Worm (Caenorhabditis elegans): ENCODE results near the gene sam-4.

Gene sam-4

ce11 chrII:5661735-5662177 lies 12.7 kb upstream of the sam-4 start (continued):
- TF ChIP-seq ztf-11 (tag; optimal IDR thresholded peaks at IDR 0.05), result peak; percentile 51
- TF ChIP-seq nhr-77 (tag; optimal IDR thresholded peaks at IDR 0.05), result no peak
- TF ChIP-seq elt-1 (tag; optimal IDR thresholded peaks at IDR 0.05), result peak; percentile 11

ce11 chrII:5660736-5661734 lies 11.9 kb upstream of the sam-4 start, which contains the start of the genes ift-43 and mdt-26:
Gene ift-43, minus strand, starts transcription at chrII:5660786.
Gene mdt-26, plus strand, starts transcription at chrII:5661181.
- TF ChIP-seq ztf-4 (tag; optimal IDR thresholded peaks at IDR 0.05) (peak; percentile 56), sea-2 (GFP tag; optimal IDR thresholded peaks at IDR 0.05) (no peak), ceh-82 (tag; optimal IDR thresholded peaks at IDR 0.05) (no peak), jun-1 (tag; optimal IDR thresholded peaks at IDR 0.05) (peak; percentile 36), unc-39 (tag; optimal IDR thresholded peaks at IDR 0.05) (no peak), nfya-1 (tag; optimal IDR thresholded peaks at IDR 0.05; ENCODE audit: insufficient read depth) (peak; percentile 100), ztf-11 (tag; optimal IDR thresholded peaks at IDR 0.05) (no peak), egl-5 (tag; optimal IDR thresholded peaks at IDR 0.05) (peak; percentile 60), nhr-23 (tag; optimal IDR thresholded peaks at IDR 0.05) (peak; percentile 49), elt-2 (tag; optimal IDR thresholded peaks at IDR 0.05) (peak; percentile 65), lin-39 (tag; optimal IDR thresholded peaks at IDR 0.05) (peak; percentile 98), lin-15B (tag; optimal IDR thresholded peaks at IDR 0.05) (peak; percentile 80), fkh-10 (GFP tag; optimal IDR thresholded peaks at IDR 0.05) (peak; percentile 19), snpc-4 (tag; optimal IDR thresholded peaks at IDR 0.05) (peak; percentile 49), aly-2 (tag; optimal IDR thresholded peaks at IDR 0.05) (peak; percentile 76), ceh-28 (tag; optimal IDR thresholded peaks at IDR 0.05) (peak; percentile 83), pha-4 (tag; optimal IDR thresholded peaks at IDR 0.05) (peak; percentile 73), tbx-2 (tag; optimal IDR thresholded peaks at IDR 0.05) (peak; percentile 67), hmg-11 (tag; optimal IDR thresholded peaks at IDR 0.05) (peak; percentile 98), nhr-237 (tag; optimal IDR thresholded peaks at IDR 0.05) (no peak), pqm-1 (tag; optimal IDR thresholded peaks at IDR 0.05) (peak; percentile 2), lsy-12 (tag; optimal IDR thresholded peaks at IDR 0.05) (peak; percentile 74), mdl-1 (tag; optimal IDR thresholded peaks at IDR 0.05) (peak; percentile 46), nhr-43 (tag; optimal IDR thresholded peaks at IDR 0.05; ENCODE audit: poor library complexity, severe bottlenecking) (peak; percentile 78), nhr-25 (tag; optimal IDR thresholded peaks at IDR 0.05) (peak; percentile 80), ceh-16 (tag; optimal IDR thresholded peaks at IDR 0.05) (no peak), unc-62 (GFP tag; optimal IDR thresholded peaks at IDR 0.05) (peak; percentile 10), nhr-28 (tag; optimal IDR thresholded peaks at IDR 0.05) (no peak), ama-1 (optimal IDR thresholded peaks at IDR 0.05) (peak; percentile 100)

- TF ChIP-seq nhr-23 (tag; optimal IDR thresholded peaks at IDR 0.05), result no peak
- TF ChIP-seq fkh-10 (GFP tag; optimal IDR thresholded peaks at IDR 0.05), result no peak
- TF ChIP-seq fos-1 (tag; optimal IDR thresholded peaks at IDR 0.05), result no peak
- no peak for TF ChIP-seq egl-5 (tag; optimal IDR thresholded peaks at IDR 0.05)
- TF ChIP-seq ceh-9 (tag; optimal IDR thresholded peaks at IDR 0.05), result no peak
- TF ChIP-seq R02D3.7 (tag; optimal IDR thresholded peaks at IDR 0.05), result no peak
- TF ChIP-seq lin-15B (tag; optimal IDR thresholded peaks at IDR 0.05), result no peak
- TF ChIP-seq sea-2 (GFP tag; optimal IDR thresholded peaks at IDR 0.05), result no peak
- TF ChIP-seq ZK546.5 (tag; optimal IDR thresholded peaks at IDR 0.05), result no peak
- TF ChIP-seq nfya-1 (tag; optimal IDR thresholded peaks at IDR 0.05; ENCODE audit: insufficient read depth), result no peak
- no peak for TF ChIP-seq daf-12 (tag; optimal IDR thresholded peaks at IDR 0.05)
- no peak for TF ChIP-seq nhr-67 (tag; optimal IDR thresholded peaks at IDR 0.05)
- no peak for TF ChIP-seq nhr-77 (tag; optimal IDR thresholded peaks at IDR 0.05)
- TF ChIP-seq hmg-11 (tag; optimal IDR thresholded peaks at IDR 0.05), result no peak
- TF ChIP-seq ceh-28 (tag; optimal IDR thresholded peaks at IDR 0.05), result no peak
- no peak for TF ChIP-seq ztf-11 (tag; optimal IDR thresholded peaks at IDR 0.05)
- no peak for TF ChIP-seq egl-27 (tag; optimal IDR thresholded peaks at IDR 0.05)
- TF ChIP-seq skn-1 (tag; optimal IDR thresholded peaks at IDR 0.05), result no peak
Observed at ce11 chrII:5660155-5660554, 11.1 kb upstream of the sam-4 start.

Data from whole organism, L3 larva.